Worm (Caenorhabditis elegans): ENCODE data around the gene ceh-58.

DNA sequence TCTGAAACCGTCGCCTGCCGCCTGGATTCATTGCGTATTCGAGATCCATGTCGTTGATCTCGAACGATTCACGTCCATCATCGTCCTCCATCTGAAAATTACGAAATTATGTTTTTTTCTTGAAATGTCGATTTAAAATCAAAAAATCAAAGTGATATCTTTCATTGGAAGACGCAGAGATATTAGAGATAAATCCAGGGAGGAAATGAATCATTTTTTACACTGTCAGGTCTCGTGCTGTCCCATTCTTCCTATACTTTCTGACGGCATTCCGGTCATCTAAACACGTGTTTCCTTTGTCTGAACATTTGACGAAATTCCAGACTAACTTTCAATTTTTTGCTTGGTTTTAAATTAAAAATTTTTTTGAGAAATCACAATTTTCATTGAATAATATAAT, 19.5 kb downstream of the ceh-58 start, which contains the start of gene stip-1:
- TF ChIP-seq sea-2 (GFP tag; optimal IDR thresholded peaks at IDR 0.05) = no peak
- no peak for TF ChIP-seq fkh-2 (tag; optimal IDR thresholded peaks at IDR 0.05)
- no peak for TF ChIP-seq unc-62 (GFP tag; optimal IDR thresholded peaks at IDR 0.05)
- TF ChIP-seq ama-1 (optimal IDR thresholded peaks at IDR 0.05) = no peak
- TF ChIP-seq zag-1 (tag; optimal IDR thresholded peaks at IDR 0.05) = no peak
- TF ChIP-seq jun-1 (tag; optimal IDR thresholded peaks at IDR 0.05) = no peak
- no peak for TF ChIP-seq elt-3 (tag; optimal IDR thresholded peaks at IDR 0.05)
- TF ChIP-seq ceh-82 (tag; optimal IDR thresholded peaks at IDR 0.05) = no peak
- no peak for TF ChIP-seq mdl-1 (tag; optimal IDR thresholded peaks at IDR 0.05)
- TF ChIP-seq R02D3.7 (tag; optimal IDR thresholded peaks at IDR 0.05) = no peak
- no peak for TF ChIP-seq nhr-237 (tag; optimal IDR thresholded peaks at IDR 0.05)
- TF ChIP-seq elt-2 (tag; optimal IDR thresholded peaks at IDR 0.05) = no peak
- no peak for TF ChIP-seq nfya-1 (tag; optimal IDR thresholded peaks at IDR 0.05; ENCODE audit: insufficient read depth)
- TF ChIP-seq nhr-11 (tag; optimal IDR thresholded peaks at IDR 0.05) = no peak
